Fruit fly (Drosophila melanogaster) whole organism, prepupa: Measurements from ENCODE around the gene CG6569.

Source experiments
- Blimp-1 ChIP-seq: fragments of 200-800 bp; sonication (Bioruptor generic); optimal IDR thresholded peaks from 3 replicates; lab custom pipeline; 2017; ENCODE audit warnings: missing biosample characterization, missing genetic modification characterization, mild to moderate bottlenecking, moderate library complexity, missing genetic modification reagents
- CG10631 ChIP-seq: fragments of 200-800 bp; sonication (Bioruptor generic); optimal IDR thresholded peaks from 2 replicates; lab custom pipeline; 2016; ENCODE audit warnings: missing biosample characterization, missing genetic modification characterization
- CG11294 ChIP-seq: fragments of 200-800 bp; sonication (Bioruptor generic); IDR thresholded peaks from 2 replicates; pipeline ENCODE4 v1.3.6; 2022; ENCODE audit warnings: missing biosample characterization, missing genetic modification characterization
- CG11762 ChIP-seq: fragments of 200-800 bp; sonication (Bioruptor generic); optimal IDR thresholded peaks from 3 replicates; lab custom pipeline; 2016; ENCODE audit warnings: missing biosample characterization, missing genetic modification characterization; ENCODE audit not compliant: insufficient read depth
- CG11902 ChIP-seq: fragments of 200-800 bp; sonication (Bioruptor generic); optimal IDR thresholded peaks from 3 replicates; lab custom pipeline; 2016; ENCODE audit warnings: missing biosample characterization, missing genetic modification characterization
- CG15336 ChIP-seq: fragments of 200-800 bp; sonication (Bioruptor generic); IDR thresholded peaks from 2 replicates; pipeline ENCODE4 v1.3.6; 2022; ENCODE audit warnings: missing biosample characterization, missing genetic modification characterization
- CG1621 ChIP-seq: fragments of 200-800 bp; sonication (Bioruptor generic); optimal IDR thresholded peaks from 3 replicates; lab custom pipeline; 2018; ENCODE audit warnings: missing biosample characterization, mild to moderate bottlenecking, missing genetic modification characterization
- CG16779 ChIP-seq: fragments of 200-800 bp; sonication (Bioruptor generic); optimal IDR thresholded peaks from 3 replicates; lab custom pipeline; 2017; ENCODE audit warnings: missing biosample characterization, mild to moderate bottlenecking, missing genetic modification characterization
- CG3032 ChIP-seq: fragments of 200-800 bp; optimal IDR thresholded peaks from 2 replicates; lab custom pipeline; 2019; ENCODE audit warnings: missing biosample characterization, mild to moderate bottlenecking, missing genetic modification characterization, moderate library complexity
- CG31627 ChIP-seq: fragments of 200-800 bp; sonication (Bioruptor generic); optimal IDR thresholded peaks from 3 replicates; lab custom pipeline; 2016; ENCODE audit warnings: missing biosample characterization, missing genetic modification characterization
- CG32006 ChIP-seq: fragments of 200-800 bp; sonication (Bioruptor generic); optimal IDR thresholded peaks from 3 replicates; lab custom pipeline; 2017; ENCODE audit warnings: missing biosample characterization, mild to moderate bottlenecking, missing genetic modification characterization
- CG34406 ChIP-seq: fragments of 200-800 bp; sonication (Bioruptor generic); optimal IDR thresholded peaks from 3 replicates; lab custom pipeline; 2016; ENCODE audit warnings: missing biosample characterization, missing genetic modification characterization
- CG3919 ChIP-seq: fragments of 200-800 bp; sonication (Bioruptor generic); optimal IDR thresholded peaks from 3 replicates; lab custom pipeline; 2016; ENCODE audit warnings: missing biosample characterization, missing genetic modification characterization
- CG4318 ChIP-seq: fragments of 200-800 bp; sonication (Bioruptor generic); optimal IDR thresholded peaks from 3 replicates; lab custom pipeline; 2017; ENCODE audit warnings: missing biosample characterization, mild to moderate bottlenecking, missing genetic modification characterization
- CG6163 ChIP-seq: fragments of 200-800 bp; sonication (Bioruptor generic); IDR thresholded peaks from 3 replicates; pipeline ENCODE4 v1.3.6; 2022; ENCODE audit warnings: missing biosample characterization, missing genetic modification characterization
- CG6792 ChIP-seq: fragments of 200-800 bp; sonication (Bioruptor generic); optimal IDR thresholded peaks from 3 replicates; lab custom pipeline; 2016; ENCODE audit warnings: missing biosample characterization, missing genetic modification characterization
- CG6808 ChIP-seq: fragments of 200-800 bp; sonication (Bioruptor generic); optimal IDR thresholded peaks from 3 replicates; lab custom pipeline; 2017; ENCODE audit warnings: missing biosample characterization, missing genetic modification characterization, mild to moderate bottlenecking, moderate library complexity, missing genetic modification reagents
- CG6854 ChIP-seq: fragments of 200-800 bp; sonication (Bioruptor generic); optimal IDR thresholded peaks from 2 replicates; lab custom pipeline; 2017; ENCODE audit warnings: missing biosample characterization, mild to moderate bottlenecking, missing genetic modification characterization
- CG7368 ChIP-seq: fragments of 200-800 bp; sonication (Bioruptor generic); optimal IDR thresholded peaks from 3 replicates; lab custom pipeline; 2016; ENCODE audit warnings: missing biosample characterization, missing genetic modification characterization
- CG8319 ChIP-seq: fragments of 200-800 bp; sonication (Bioruptor generic); optimal IDR thresholded peaks from 3 replicates; lab custom pipeline; 2016; ENCODE audit warnings: missing biosample characterization, missing genetic modification characterization
- CG8632 ChIP-seq: fragments of 200-800 bp; sonication (Bioruptor generic); optimal IDR thresholded peaks from 3 replicates; lab custom pipeline; 2016; ENCODE audit warnings: missing biosample characterization, missing genetic modification characterization
- CG9139 ChIP-seq: fragments of 200-800 bp; sonication (Bioruptor generic); optimal IDR thresholded peaks from 3 replicates; lab custom pipeline; 2017; ENCODE audit warnings: missing biosample characterization, mild to moderate bottlenecking, missing genetic modification characterization
- Eip75B ChIP-seq: fragments of 200-800 bp; sonication (Bioruptor generic); optimal IDR thresholded peaks from 3 replicates; lab custom pipeline; 2016; ENCODE audit warnings: missing biosample characterization, missing genetic modification characterization
- Eip78C ChIP-seq: fragments of 200-800 bp; sonication (Bioruptor generic); peaks from one replicate; lab custom pipeline; 2016; ENCODE audit warnings: missing biosample characterization, missing genetic modification characterization
- Eip93F ChIP-seq: fragments of 200-800 bp; sonication (Bioruptor generic); optimal IDR thresholded peaks from 2 replicates; lab custom pipeline; 2016; ENCODE audit warnings: missing biosample characterization, mild to moderate bottlenecking, missing genetic modification characterization
- Ets21C ChIP-seq: fragments of 200-800 bp; sonication (Bioruptor generic); optimal IDR thresholded peaks from 3 replicates; lab custom pipeline; 2016; ENCODE audit warnings: missing biosample characterization, missing genetic modification characterization
- Ets96B ChIP-seq: fragments of 200-800 bp; optimal IDR thresholded peaks from 2 replicates; lab custom pipeline; 2019; ENCODE audit warnings: missing biosample characterization, mild to moderate bottlenecking, missing genetic modification characterization, moderate library complexity
- Hr39 ChIP-seq: fragments of 200-800 bp; sonication (Bioruptor generic); optimal IDR thresholded peaks from 2 replicates; lab custom pipeline; 2016; ENCODE audit warnings: missing biosample characterization, missing genetic modification characterization
- Lpt ChIP-seq: fragments of 200-800 bp; sonication (Bioruptor generic); optimal IDR thresholded peaks from 3 replicates; lab custom pipeline; 2016; ENCODE audit warnings: missing biosample characterization, missing genetic modification characterization
- OdsH ChIP-seq: fragments of 200-800 bp; sonication (Bioruptor generic); optimal IDR thresholded peaks from 3 replicates; lab custom pipeline; 2016; ENCODE audit warnings: missing biosample characterization, missing genetic modification characterization
- Sox14 ChIP-seq: fragments of 200-800 bp; sonication (Bioruptor generic); optimal IDR thresholded peaks from 3 replicates; lab custom pipeline; 2016; ENCODE audit warnings: missing biosample characterization, missing genetic modification characterization
- Sox15 ChIP-seq: fragments of 200-800 bp; sonication (Bioruptor generic); optimal IDR thresholded peaks from 3 replicates; lab custom pipeline; 2016; ENCODE audit warnings: missing biosample characterization, missing genetic modification characterization
- acj6 ChIP-seq: fragments of 200-800 bp; sonication (Bioruptor generic); optimal IDR thresholded peaks from 3 replicates; lab custom pipeline; 2016; ENCODE audit warnings: missing biosample characterization, missing genetic modification characterization
- cyc ChIP-seq: fragments of 200-800 bp; sonication (Bioruptor generic); optimal IDR thresholded peaks from 3 replicates; lab custom pipeline; 2016; ENCODE audit warnings: missing biosample characterization, missing genetic modification characterization
- dac ChIP-seq: fragments of 200-800 bp; sonication (Bioruptor generic); optimal IDR thresholded peaks from 2 replicates; lab custom pipeline; 2017; ENCODE audit warnings: missing biosample characterization, mild to moderate bottlenecking, missing genetic modification characterization
- dsx ChIP-seq: fragments of 200-800 bp; optimal IDR thresholded peaks from 3 replicates; lab custom pipeline; 2019; ENCODE audit warnings: missing biosample characterization, mild to moderate bottlenecking, missing genetic modification characterization, moderate library complexity; ENCODE audit not compliant: poor library complexity, severe bottlenecking
- eg ChIP-seq: fragments of 200-800 bp; sonication (Bioruptor generic); IDR thresholded peaks from 3 replicates; pipeline ENCODE4 v1.3.6; 2022; ENCODE audit warnings: missing biosample characterization, missing genetic modification characterization
- esn ChIP-seq: fragments of 200-800 bp; sonication (Bioruptor generic); optimal IDR thresholded peaks from 2 replicates; lab custom pipeline; 2016; ENCODE audit warnings: missing biosample characterization, mild to moderate bottlenecking, missing genetic modification characterization, moderate library complexity
- fd59A ChIP-seq: fragments of 200-800 bp; sonication (Bioruptor generic); optimal IDR thresholded peaks from 2 replicates; lab custom pipeline; 2017; ENCODE audit warnings: missing biosample characterization, mild to moderate bottlenecking, missing genetic modification characterization, missing genetic modification reagents
- fkh ChIP-seq: fragments of 200-800 bp; sonication (Bioruptor generic); optimal IDR thresholded peaks from 3 replicates; lab custom pipeline; 2017; ENCODE audit warnings: missing biosample characterization, mild to moderate bottlenecking, missing genetic modification characterization, moderate library complexity
- net ChIP-seq: fragments of 200-800 bp; sonication (Bioruptor generic); optimal IDR thresholded peaks from 3 replicates; lab custom pipeline; 2016; ENCODE audit warnings: missing biosample characterization, missing genetic modification characterization
- pdm3 ChIP-seq: fragments of 200-800 bp; sonication (Bioruptor generic); optimal IDR thresholded peaks from 3 replicates; lab custom pipeline; 2016; ENCODE audit warnings: missing biosample characterization, missing genetic modification characterization
- salr ChIP-seq, 2 experiments: fragments of 200-800 bp; sonication (Bioruptor generic); optimal IDR thresholded peaks; 3 replicates each; lab custom pipeline; 2016 to 2018; ENCODE audit warnings: missing biosample characterization in 2 of 2, missing genetic modification characterization in 2 of 2, mild to moderate bottlenecking in 1 of 2
- spab ChIP-seq: fragments of 200-800 bp; sonication (Bioruptor generic); optimal IDR thresholded peaks from 2 replicates; lab custom pipeline; 2017; ENCODE audit warnings: missing biosample characterization, mild to moderate bottlenecking, missing genetic modification characterization, missing genetic modification reagents
- ss ChIP-seq, 2 experiments: fragments of 200-800 bp; sonication (Bioruptor generic); optimal IDR thresholded peaks; 2 replicates in 1 of 2; 3 replicates in 1 of 2; lab custom pipeline; 2017 to 2018; ENCODE audit warnings: mild to moderate bottlenecking in 2 of 2, missing biosample characterization in 2 of 2, missing genetic modification characterization in 2 of 2, moderate library complexity in 1 of 2
- topi ChIP-seq: fragments of 200-800 bp; sonication (Bioruptor generic); optimal IDR thresholded peaks from 3 replicates; lab custom pipeline; 2016; ENCODE audit warnings: missing biosample characterization, missing genetic modification characterization

CG6569 gene

DNA sequence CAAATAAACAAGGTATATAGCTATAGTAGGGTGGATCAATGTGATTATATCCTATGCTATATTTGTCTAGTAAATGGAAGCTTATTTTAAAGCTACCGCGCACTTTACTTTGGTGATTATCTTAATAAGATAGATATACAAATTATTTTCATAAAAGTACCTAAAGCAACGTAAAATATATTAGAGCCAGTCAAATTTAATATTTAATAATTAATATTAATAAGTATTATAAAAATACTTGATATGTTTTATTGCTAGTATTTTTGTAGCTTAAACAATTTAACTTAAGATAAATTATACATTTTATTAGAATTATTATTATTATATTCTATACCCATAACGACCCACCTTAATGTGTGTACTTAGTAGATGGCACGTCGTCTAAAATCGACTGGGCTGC, 28.1 kb downstream of the CG6569 start (continued):
- TF ChIP-seq net = peak; percentile 60
- TF ChIP-seq Ets96B (tag; lab: Kevin White, UChicago) = peak; percentile 91
- peak; percentile 69 for TF ChIP-seq OdsH (GFP tag; lab: Kevin White, UChicago)
- TF ChIP-seq Eip75B = peak; percentile 18
- TF ChIP-seq dsx (GFP tag; lab: Kevin White, UChicago) = peak; percentile 91
- peak; percentile 23 for TF ChIP-seq CG31627 (GFP tag; lab: Kevin White, UChicago)
- TF ChIP-seq CG8319 (GFP tag; lab: Kevin White, UChicago) = peak; percentile 16
- peak; percentile 50 for TF ChIP-seq CG4318 (GFP tag; lab: Kevin White, UChicago)
- peak; percentile 35 for TF ChIP-seq pdm3 (GFP tag; lab: Kevin White, UChicago)
- peak; percentile 35 for TF ChIP-seq CG16779 (tag; lab: Kevin White, UChicago)
- no peak for TF ChIP-seq dac (GFP tag; lab: Kevin White, UChicago)
- no peak for TF ChIP-seq Eip93F (GFP tag; lab: Kevin White, UChicago)
- TF ChIP-seq CG3919 (GFP tag; lab: Kevin White, UChicago) = peak; percentile 68
- TF ChIP-seq fd59A (GFP tag; lab: Kevin White, UChicago) = peak; percentile 17
- peak; percentile 77 for TF ChIP-seq spab (GFP tag; lab: Kevin White, UChicago)
- TF ChIP-seq CG6163 (GFP tag; lab: Robert Waterston, UW) = no peak; the same call in 2 of the 3 replicates
- TF ChIP-seq CG34406 (GFP tag; lab: Kevin White, UChicago) = peak; percentile 86
- no peak for TF ChIP-seq CG11294 (GFP tag; lab: Robert Waterston, UW)
- peak; percentile 69 for TF ChIP-seq CG9139 (GFP tag; lab: Kevin White, UChicago)
- TF ChIP-seq CG7368 = peak; percentile 19
- TF ChIP-seq cyc = no peak
- no peak for TF ChIP-seq Sox15 (GFP tag; lab: Kevin White, UChicago)
- TF ChIP-seq ss (GFP tag; optimal IDR thresholded peaks at IDR 0.05; lab: Kevin White, UChicago) = peak; percentile 75 to 88
- peak; percentile 80 for TF ChIP-seq CG10631
- TF ChIP-seq Ets21C (GFP tag; lab: Kevin White, UChicago) = no peak
- no peak for TF ChIP-seq CG6854 (GFP tag; lab: Kevin White, UChicago)
- TF ChIP-seq CG3032 = peak; percentile 91
- TF ChIP-seq Sox14 (GFP tag; lab: Kevin White, UChicago) = no peak
- TF ChIP-seq Eip78C (GFP tag; lab: Kevin White, UChicago) = peak; percentile 90
- peak; percentile 20 for TF ChIP-seq CG11762 (GFP tag; lab: Kevin White, UChicago)
- TF ChIP-seq topi (GFP tag; lab: Kevin White, UChicago) = peak; percentile 45
- TF ChIP-seq salr (GFP tag; optimal IDR thresholded peaks at IDR 0.05; lab: Kevin White, UChicago) = peak; percentile 42 to 78
- TF ChIP-seq CG32006 = peak; percentile 79
- peak; percentile 26 for TF ChIP-seq Lpt

DNA sequence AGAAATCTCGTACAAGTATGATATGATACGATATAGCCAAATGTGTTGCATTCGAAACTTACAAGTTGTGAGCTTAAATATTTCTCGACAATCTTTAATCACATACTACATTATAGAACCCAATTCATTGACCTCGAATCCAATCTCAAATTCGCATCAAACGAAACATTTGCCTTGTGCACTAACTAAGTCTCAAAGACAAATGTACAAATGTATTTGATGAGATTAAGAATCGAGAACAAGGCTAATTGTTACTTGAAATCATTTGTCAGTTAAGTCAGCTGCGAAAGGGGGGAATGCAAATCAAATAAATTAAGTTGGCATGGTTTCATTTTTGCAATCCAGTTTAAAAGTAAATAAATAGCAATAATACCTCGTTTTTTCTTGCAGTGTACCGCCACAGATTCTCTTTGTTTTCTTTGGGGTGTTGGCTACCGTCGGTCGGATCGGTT, 29.2 kb downstream of the CG6569 start:
- TF ChIP-seq CG6792 (GFP tag; lab: Kevin White, UChicago) (peak; percentile 86), CG1621 (tag; lab: Kevin White, UChicago) (peak; percentile 78), esn (GFP tag; lab: Kevin White, UChicago) (peak; percentile 95), dsx (GFP tag; lab: Kevin White, UChicago) (peak; percentile 76), CG31627 (GFP tag; lab: Kevin White, UChicago) (peak; percentile 91), CG11902 (GFP tag; lab: Kevin White, UChicago) (peak; percentile 64), Eip75B (peak; percentile 93), fkh (GFP tag; lab: Kevin White, UChicago) (no peak), CG15336 (GFP tag; lab: Robert Waterston, UW) (peak; percentile 74), CG7368 (peak; percentile 55), salr (GFP tag; optimal IDR thresholded peaks at IDR 0.05; lab: Kevin White, UChicago) (peak; percentile 71 to 95), Hr39 (GFP tag; lab: Kevin White, UChicago) (peak; percentile 91), Eip93F (GFP tag; lab: Kevin White, UChicago) (peak; percentile 59), acj6 (GFP tag; lab: Kevin White, UChicago) (peak; percentile 87), ss (GFP tag; optimal IDR thresholded peaks at IDR 0.05; lab: Kevin White, UChicago) (peak; percentile 79 to 93), CG32006 (peak; percentile 95), CG8632 (GFP tag; lab: Kevin White, UChicago) (peak; percentile 86), CG3032 (peak; percentile 87), CG4318 (GFP tag; lab: Kevin White, UChicago) (peak; percentile 89), Eip78C (GFP tag; lab: Kevin White, UChicago) (peak; percentile 99), Blimp-1 (GFP tag; lab: Kevin White, UChicago) (peak; percentile 57), CG6163 (GFP tag; lab: Robert Waterston, UW) (peak; percentile 78), CG9139 (GFP tag; lab: Kevin White, UChicago) (peak; percentile 80), CG10631 (peak; percentile 88), CG6854 (GFP tag; lab: Kevin White, UChicago) (no peak), CG6808 (GFP tag; lab: Kevin White, UChicago) (peak; percentile 89), eg (GFP tag; lab: Robert Waterston, UW) (peak; percentile 73; the same call in 2 of the 3 replicates), CG16779 (tag; lab: Kevin White, UChicago) (peak; percentile 87), topi (GFP tag; lab: Kevin White, UChicago) (peak; percentile 90), CG34406 (GFP tag; lab: Kevin White, UChicago) (peak; percentile 84), cyc (peak; percentile 82)
